Worm (Caenorhabditis elegans): ENCODE results near the gene F57A8.1.

DNA sequence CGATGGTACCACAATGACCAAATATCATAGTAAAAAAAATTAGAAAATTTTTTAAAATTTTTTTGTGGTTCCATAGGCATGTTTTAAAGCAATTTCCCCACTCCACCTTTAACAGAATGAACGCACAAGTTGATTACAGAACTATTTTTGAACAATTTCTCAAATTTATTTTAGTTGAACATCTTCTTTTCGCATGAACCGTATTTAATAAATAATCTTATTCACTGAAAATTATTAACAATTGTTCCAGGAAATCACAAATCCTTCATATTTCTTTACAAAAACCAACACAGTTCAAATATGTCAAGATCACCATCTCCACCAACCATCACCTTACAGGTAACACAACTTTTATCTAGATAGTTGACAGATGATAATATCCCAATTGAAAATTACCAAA is 25.5 kb upstream of the F57A8.1 start, which contains the start of gene lea-1:
- TF ChIP-seq ama-1 (optimal IDR thresholded peaks at IDR 0.05), result no peak
- no peak for TF ChIP-seq ama-1 (GFP tag; optimal IDR thresholded peaks at IDR 0.05)
- no peak for TF ChIP-seq C17E4.6 (GFP tag; IDR thresholded peaks at IDR 0.05)
- no peak for TF ChIP-seq C06A6.2 (GFP tag; conservative IDR thresholded peaks at IDR 0.05)
- no peak for TF ChIP-seq F37B4.10 (GFP tag; IDR thresholded peaks at IDR 0.05)
- TF ChIP-seq unc-62 (GFP tag; optimal IDR thresholded peaks at IDR 0.05), result no peak
- TF ChIP-seq lsl-1 (GFP tag; optimal IDR thresholded peaks at IDR 0.05), result no peak
- no peak for TF ChIP-seq pha-4 (tag; optimal IDR thresholded peaks at IDR 0.05)
- no peak for TF ChIP-seq efl-1 (GFP tag; optimal IDR thresholded peaks at IDR 0.05)
- no peak for TF ChIP-seq snpc-4 (GFP tag; optimal IDR thresholded peaks at IDR 0.05)
- no peak for TF ChIP-seq snpc-4 (tag; optimal IDR thresholded peaks at IDR 0.05)
- TF ChIP-seq attf-5 (GFP tag; optimal IDR thresholded peaks at IDR 0.05), result no peak
- no peak for TF ChIP-seq F39B2.1 (GFP tag; IDR thresholded peaks at IDR 0.05)

Measured in whole organism, young adult.